Worm (Caenorhabditis elegans) whole organism, L2 larva: ENCODE results near the gene trm-1.

ENCODE experiments used
- C34F6.9 ChIP-seq: fragments of 150-350 bp; optimal IDR thresholded peaks from 2 replicates; lab custom pipeline; 2014; ENCODE audit warnings: missing biosample characterization, missing genetic modification characterization
- F13H6.1 ChIP-seq: sonication (generic microtip); optimal IDR thresholded peaks from 2 replicates; lab custom pipeline; 2016; ENCODE audit warnings: missing genetic modification characterization, missing compliant biosample characterization
- R02D3.7 ChIP-seq: fragments of 150-350 bp; optimal IDR thresholded peaks from 2 replicates; lab custom pipeline; 2014; ENCODE audit warnings: missing biosample characterization, missing genetic modification characterization
- Y55F3AM.14 ChIP-seq: fragments of 200-800 bp; sonication (Bioruptor generic); optimal IDR thresholded peaks from 2 replicates; lab custom pipeline; 2018; ENCODE audit warnings: mild to moderate bottlenecking, missing genetic modification characterization, missing compliant biosample characterization
- ZK546.5 ChIP-seq: sonication (generic microtip); optimal IDR thresholded peaks from 2 replicates; lab custom pipeline; 2017; ENCODE audit warnings: missing biosample characterization, missing genetic modification characterization
- ama-1 ChIP-seq: fragments of 150-350 bp; optimal IDR thresholded peaks from 2 replicates; lab custom pipeline; 2018; ENCODE audit warnings: inconsistent platforms
- blmp-1 ChIP-seq: sonication (generic microtip); optimal IDR thresholded peaks from 2 replicates; lab custom pipeline; 2017; ENCODE audit warnings: missing genetic modification characterization, mild to moderate bottlenecking, missing compliant biosample characterization, antibody characterized with exemption, moderate library complexity; ENCODE audit not compliant: insufficient read depth
- ceh-16 ChIP-seq: fragments of 150-350 bp; optimal IDR thresholded peaks from 2 replicates; lab custom pipeline; 2014; ENCODE audit warnings: missing biosample characterization, missing genetic modification characterization
- ceh-82 ChIP-seq: fragments of 150-350 bp; optimal IDR thresholded peaks from 2 replicates; lab custom pipeline; 2014; ENCODE audit warnings: missing biosample characterization, missing genetic modification characterization
- crh-2 ChIP-seq: sonication (generic microtip); optimal IDR thresholded peaks from 2 replicates; lab custom pipeline; 2017; ENCODE audit warnings: missing biosample characterization, missing genetic modification characterization
- dmd-4 ChIP-seq: sonication (generic microtip); optimal IDR thresholded peaks from 2 replicates; lab custom pipeline; 2017; ENCODE audit warnings: missing biosample characterization, missing genetic modification characterization
- egl-27 ChIP-seq: sonication (generic microtip); optimal IDR thresholded peaks from 3 replicates; lab custom pipeline; 2017; ENCODE audit warnings: missing biosample characterization, missing genetic modification reagents, missing genetic modification characterization
- fos-1 ChIP-seq: fragments of 150-350 bp; optimal IDR thresholded peaks from 2 replicates; lab custom pipeline; 2014; ENCODE audit warnings: missing biosample characterization, missing genetic modification characterization
- gmeb-1 ChIP-seq: fragments of 150-350 bp; optimal IDR thresholded peaks from 2 replicates; lab custom pipeline; 2014; ENCODE audit warnings: missing biosample characterization, missing genetic modification characterization
- lin-13 ChIP-seq: fragments of 150-350 bp; optimal IDR thresholded peaks from 2 replicates; lab custom pipeline; 2014; ENCODE audit warnings: missing biosample characterization, missing genetic modification reagents, missing genetic modification characterization
- lin-39 ChIP-seq: fragments of 150-350 bp; optimal IDR thresholded peaks from 2 replicates; lab custom pipeline; 2014; ENCODE audit warnings: missing biosample characterization, missing genetic modification reagents, missing genetic modification characterization
- lsy-2 ChIP-seq, 2 experiments: fragments of 150-350 bp in 1 of 2; sonication (generic microtip) in 1 of 2; optimal IDR thresholded peaks; 2 replicates each; lab custom pipeline; 2014 to 2017; ENCODE audit warnings: missing biosample characterization in 2 of 2, missing genetic modification characterization in 2 of 2
- mab-5 ChIP-seq: fragments of 150-350 bp; optimal IDR thresholded peaks from 2 replicates; lab custom pipeline; 2014; ENCODE audit warnings: missing biosample characterization, missing genetic modification characterization
- mdl-1 ChIP-seq, 2 experiments: fragments of 150-350 bp in 1 of 2; sonication (generic microtip) in 1 of 2; optimal IDR thresholded peaks; 2 replicates each; lab custom pipeline; 2017; ENCODE audit warnings: missing biosample characterization in 2 of 2, missing genetic modification characterization in 2 of 2
- nhr-11 ChIP-seq: fragments of 150-350 bp; optimal IDR thresholded peaks from 2 replicates; lab custom pipeline; 2014; ENCODE audit warnings: missing biosample characterization, missing genetic modification characterization
- nhr-129 ChIP-seq: fragments of 150-350 bp; optimal IDR thresholded peaks from 2 replicates; lab custom pipeline; 2014; ENCODE audit warnings: missing biosample characterization, missing genetic modification characterization
- nhr-21 ChIP-seq: fragments of 150-350 bp; optimal IDR thresholded peaks from 2 replicates; lab custom pipeline; 2014; ENCODE audit warnings: missing biosample characterization, missing genetic modification characterization
- nhr-23 ChIP-seq: fragments of 150-350 bp; optimal IDR thresholded peaks from 2 replicates; lab custom pipeline; 2014; ENCODE audit warnings: missing biosample characterization, missing genetic modification reagents, missing genetic modification characterization
- nhr-237 ChIP-seq: fragments of 150-350 bp; optimal IDR thresholded peaks from 2 replicates; lab custom pipeline; 2014; ENCODE audit warnings: missing biosample characterization, missing genetic modification characterization
- nhr-25 ChIP-seq: fragments of 150-350 bp; sonication (generic microtip); optimal IDR thresholded peaks from 3 replicates; lab custom pipeline; 2014; ENCODE audit warnings: missing biosample characterization, missing genetic modification characterization
- nhr-6 ChIP-seq: fragments of 150-350 bp; optimal IDR thresholded peaks from 2 replicates; lab custom pipeline; 2014; ENCODE audit warnings: missing biosample characterization, missing genetic modification characterization
- nhr-77 ChIP-seq: fragments of 150-350 bp; optimal IDR thresholded peaks from 2 replicates; lab custom pipeline; 2014; ENCODE audit warnings: missing biosample characterization, missing genetic modification characterization
- peb-1 ChIP-seq: fragments of 150-350 bp; optimal IDR thresholded peaks from 2 replicates; lab custom pipeline; 2014; ENCODE audit warnings: missing biosample characterization, missing genetic modification characterization
- sem-4 ChIP-seq: fragments of 150-350 bp; optimal IDR thresholded peaks from 2 replicates; lab custom pipeline; 2014; ENCODE audit warnings: missing biosample characterization, missing genetic modification reagents, missing genetic modification characterization
- skn-1 ChIP-seq: sonication (generic microtip); optimal IDR thresholded peaks from 2 replicates; lab custom pipeline; 2017; ENCODE audit warnings: missing biosample characterization, missing genetic modification characterization
- sma-3 ChIP-seq: sonication (generic microtip); optimal IDR thresholded peaks from 2 replicates; lab custom pipeline; 2016; ENCODE audit warnings: missing genetic modification reagents, missing genetic modification characterization, missing compliant biosample characterization
- sma-9 ChIP-seq, 2 experiments: fragments of 150-350 bp in 1 of 2; sonication (generic microtip) in 1 of 2; optimal IDR thresholded peaks; 2 replicates each; lab custom pipeline; 2014 to 2016; ENCODE audit warnings: missing genetic modification characterization in 2 of 2, mild to moderate bottlenecking in 1 of 2, missing biosample characterization in 1 of 2, missing compliant biosample characterization in 1 of 2, missing genetic modification reagents in 1 of 2, moderate library complexity in 1 of 2
- snpc-4 ChIP-seq: fragments of 150-350 bp; optimal IDR thresholded peaks from 2 replicates; lab custom pipeline; 2014; ENCODE audit warnings: missing biosample characterization, missing genetic modification characterization
- unc-39 ChIP-seq: fragments of 150-350 bp; optimal IDR thresholded peaks from 2 replicates; lab custom pipeline; 2014; ENCODE audit warnings: missing biosample characterization, missing genetic modification characterization
- unc-55 ChIP-seq: fragments of 150-350 bp; sonication (generic microtip); optimal IDR thresholded peaks from 3 replicates; lab custom pipeline; 2014; ENCODE audit warnings: missing biosample characterization, missing genetic modification reagents, missing genetic modification characterization
- unc-62 ChIP-seq: fragments of 150-350 bp; optimal IDR thresholded peaks from 2 replicates; lab custom pipeline; 2014; ENCODE audit warnings: missing biosample characterization, missing genetic modification reagents, missing genetic modification characterization
- zag-1 ChIP-seq: fragments of 150-350 bp; optimal IDR thresholded peaks from 2 replicates; lab custom pipeline; 2014; ENCODE audit warnings: missing biosample characterization, missing genetic modification characterization
- ztf-1 ChIP-seq: fragments of 200-800 bp; sonication (Bioruptor generic); conservative IDR thresholded peaks from 2 replicates; pipeline ENCODE4 v1.3.6; 2022; ENCODE audit warnings: missing genetic modification characterization, missing compliant biosample characterization
- ztf-11 ChIP-seq: sonication (generic microtip); optimal IDR thresholded peaks from 2 replicates; lab custom pipeline; 2017; ENCODE audit warnings: missing biosample characterization, missing genetic modification characterization
- ztf-4 ChIP-seq: fragments of 150-350 bp; optimal IDR thresholded peaks from 2 replicates; lab custom pipeline; 2014; ENCODE audit warnings: missing biosample characterization, missing genetic modification characterization

trm-1 gene

DNA sequence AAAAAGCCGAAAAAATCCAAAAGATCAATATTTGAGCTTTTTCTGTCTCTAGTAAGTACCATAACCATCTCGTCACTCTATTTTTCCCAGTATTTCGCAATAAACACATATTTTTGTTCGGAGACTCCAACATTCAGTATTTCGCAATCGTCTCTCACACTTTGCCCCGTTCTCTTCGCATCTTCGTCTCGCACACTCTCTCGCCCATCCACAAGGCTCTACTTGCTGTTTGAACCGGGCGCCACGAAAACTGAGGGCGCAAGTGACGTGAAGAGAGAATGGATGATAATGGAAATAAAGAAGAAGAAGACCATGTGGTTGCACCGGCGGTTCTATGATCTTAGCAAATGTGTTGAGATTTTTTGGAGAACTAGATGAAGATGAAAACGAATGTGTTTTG, 14.7 kb upstream of the trm-1 start (continued):
- peak; percentile 95 for TF ChIP-seq zag-1 (tag; lab: Kevin White, UChicago)
- peak; percentile 79 to 86 for TF ChIP-seq mdl-1 (tag; optimal IDR thresholded peaks at IDR 0.05; lab: Kevin White, UChicago)

DNA sequence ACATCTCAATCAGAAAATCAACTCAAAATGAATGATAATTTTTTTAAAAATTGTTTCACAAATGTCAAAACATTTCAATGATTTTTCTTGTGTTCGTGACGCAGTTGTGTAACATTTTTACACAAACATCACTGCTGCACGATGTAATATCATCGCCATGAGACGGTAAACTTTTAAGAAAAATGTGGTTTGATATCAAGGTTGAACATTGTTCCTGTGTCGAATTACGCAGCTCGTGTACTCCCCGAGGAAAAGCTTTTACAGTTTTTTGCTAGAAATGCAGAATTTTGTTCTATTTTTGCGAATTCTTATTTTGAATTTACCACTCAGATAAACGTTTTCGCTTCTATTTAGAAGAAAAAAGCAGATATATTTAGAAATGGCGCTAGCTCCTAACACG, 12.2 kb upstream of the trm-1 start:
- TF ChIP-seq nhr-25 (tag; lab: Kevin White, UChicago), result peak; percentile 52
- TF ChIP-seq gmeb-1 (tag; lab: Kevin White, UChicago), result no peak
- TF ChIP-seq nhr-23 (tag; lab: Kevin White, UChicago), result no peak
- TF ChIP-seq sma-3 (GFP tag; lab: Kevin White, UChicago), result peak; percentile 17
- TF ChIP-seq blmp-1 (tag; lab: Kevin White, UChicago), result no peak
- no peak for TF ChIP-seq peb-1 (tag; lab: Kevin White, UChicago)
- TF ChIP-seq R02D3.7 (tag; lab: Kevin White, UChicago), result no peak
- no peak for TF ChIP-seq unc-62
- no peak for TF ChIP-seq ceh-16 (tag; lab: Kevin White, UChicago)
- TF ChIP-seq mdl-1 (tag; optimal IDR thresholded peaks at IDR 0.05; lab: Kevin White, UChicago), result no peak
- TF ChIP-seq nhr-237 (tag; lab: Kevin White, UChicago), result no peak
- TF ChIP-seq fos-1, result peak; percentile 10
- TF ChIP-seq nhr-11, result no peak
- TF ChIP-seq ztf-4 (tag; lab: Kevin White, UChicago), result no peak
- peak; percentile 57 for TF ChIP-seq sma-9 (GFP tag; optimal IDR thresholded peaks at IDR 0.05; lab: Kevin White, UChicago)
- TF ChIP-seq sma-9 (tag; optimal IDR thresholded peaks at IDR 0.05; lab: Kevin White, UChicago), result no peak
- peak; percentile 17 for TF ChIP-seq F13H6.1 (tag; lab: Kevin White, UChicago)
- TF ChIP-seq nhr-77 (tag; lab: Kevin White, UChicago), result no peak
- no peak for TF ChIP-seq dmd-4
- TF ChIP-seq ztf-11 (tag; lab: Kevin White, UChicago), result no peak
- TF ChIP-seq lsy-2 (tag; optimal IDR thresholded peaks at IDR 0.05; lab: Kevin White, UChicago), result no peak
- TF ChIP-seq nhr-6, result no peak
- TF ChIP-seq nhr-21 (tag; lab: Kevin White, UChicago), result peak; percentile 43

DNA sequence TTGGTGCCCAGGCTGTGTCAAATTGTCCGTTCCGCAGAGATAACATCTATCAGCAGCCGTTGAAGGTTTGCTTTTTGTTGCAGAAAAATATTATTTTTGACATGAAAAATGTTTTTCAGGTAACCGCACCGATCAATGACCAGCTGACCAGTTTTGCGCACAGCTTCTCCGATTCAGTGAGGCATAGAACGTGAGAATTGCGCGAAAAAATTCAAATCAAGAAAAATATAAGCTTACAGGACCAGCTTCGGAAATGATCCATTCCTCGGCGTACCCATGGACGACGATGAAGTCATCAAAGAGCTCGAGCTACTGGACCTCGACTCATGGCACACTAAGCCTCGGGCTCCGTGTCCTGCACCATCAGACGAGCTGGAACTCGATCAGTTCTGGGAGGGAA, 9.1 kb upstream of the trm-1 start:
- TF ChIP-seq ztf-1 (GFP tag; lab: Robert Waterston, UW) (no peak), ceh-82 (tag; lab: Kevin White, UChicago) (no peak), Y55F3AM.14 (GFP tag; lab: Kevin White, UChicago) (no peak), ama-1 (lab: Kevin White, UChicago) (peak; percentile 27), ZK546.5 (tag; lab: Kevin White, UChicago) (no peak)

DNA sequence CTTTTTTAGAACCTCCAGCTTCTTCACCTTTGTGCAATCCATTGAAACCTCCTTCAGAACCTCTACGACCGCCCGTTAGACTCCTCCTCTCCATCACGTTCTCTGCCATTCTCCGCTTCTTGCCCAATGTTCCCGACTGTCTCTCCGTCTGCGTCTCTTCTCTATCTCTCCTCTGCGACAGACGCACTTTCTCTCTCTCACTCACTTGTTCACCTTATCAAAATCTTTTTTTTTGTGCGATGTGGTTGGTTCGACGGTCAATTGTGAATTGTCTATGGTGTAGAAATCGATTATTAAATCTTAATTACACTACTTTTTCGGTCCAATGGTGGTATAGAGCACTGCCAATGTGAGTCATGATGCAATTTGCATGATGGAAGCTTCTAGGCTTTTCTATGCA, 8.0 kb upstream of the trm-1 start, which contains the start of gene atfs-1:
TSS of gene atfs-1 (plus strand) at position 213 of the 400 bp plus-strand sequence.
- TF ChIP-seq fos-1, result peak; percentile 83
- TF ChIP-seq mdl-1 (tag; optimal IDR thresholded peaks at IDR 0.05; lab: Kevin White, UChicago), result peak in 1 of 2 experiments; percentile 35
- TF ChIP-seq lin-39 (tag; lab: Kevin White, UChicago), result no peak
- no peak for TF ChIP-seq ztf-4 (tag; lab: Kevin White, UChicago)
- peak; percentile 35 for TF ChIP-seq egl-27 (tag; lab: Kevin White, UChicago)
- TF ChIP-seq unc-55 (GFP tag; lab: Kevin White, UChicago), result peak; percentile 58
- TF ChIP-seq sma-3 (GFP tag; lab: Kevin White, UChicago), result peak; percentile 61
- peak; percentile 86 for TF ChIP-seq F13H6.1 (tag; lab: Kevin White, UChicago)
- TF ChIP-seq nhr-23 (tag; lab: Kevin White, UChicago), result no peak
- peak; percentile 78 for TF ChIP-seq crh-2
- no peak for TF ChIP-seq unc-39 (tag; lab: Kevin White, UChicago)
- peak; percentile 44 for TF ChIP-seq sem-4
- peak; percentile 26 for TF ChIP-seq mab-5 (tag; lab: Kevin White, UChicago)
- peak; percentile 74 for TF ChIP-seq C34F6.9 (tag; lab: Kevin White, UChicago)
- TF ChIP-seq sma-9 (GFP tag; optimal IDR thresholded peaks at IDR 0.05; lab: Kevin White, UChicago), result peak; percentile 89
- no peak for TF ChIP-seq sma-9 (tag; optimal IDR thresholded peaks at IDR 0.05; lab: Kevin White, UChicago)
- TF ChIP-seq nhr-129 (tag; lab: Kevin White, UChicago), result peak; percentile 87
- no peak for TF ChIP-seq R02D3.7 (tag; lab: Kevin White, UChicago)
- TF ChIP-seq ama-1 (lab: Kevin White, UChicago), result peak; percentile 91
- TF ChIP-seq skn-1 (tag; lab: Kevin White, UChicago), result no peak
- peak; percentile 47 for TF ChIP-seq lin-13 (GFP tag; lab: Kevin White, UChicago)
- peak; percentile 54 for TF ChIP-seq snpc-4 (tag; lab: Kevin White, UChicago)
- peak; percentile 59 for TF ChIP-seq gmeb-1 (tag; lab: Kevin White, UChicago)
- TF ChIP-seq peb-1 (tag; lab: Kevin White, UChicago), result no peak
- TF ChIP-seq lsy-2 (tag; optimal IDR thresholded peaks at IDR 0.05; lab: Kevin White, UChicago), result peak; percentile 9 to 69
- TF ChIP-seq nhr-25 (tag; lab: Kevin White, UChicago), result peak; percentile 55
- TF ChIP-seq nhr-11, result no peak
- peak; percentile 85 for TF ChIP-seq blmp-1 (tag; lab: Kevin White, UChicago)
- peak; percentile 53 for TF ChIP-seq nhr-21 (tag; lab: Kevin White, UChicago)
- no peak for TF ChIP-seq ceh-82 (tag; lab: Kevin White, UChicago)
